Worm (Caenorhabditis elegans) whole organism, L2 larva: ENCODE measurements around the gene nhr-218.

Experiments used
- R02D3.7 ChIP-seq: fragments of 150-350 bp; optimal IDR thresholded peaks from 2 replicates; lab custom pipeline; 2014; ENCODE audit warnings: missing biosample characterization, missing genetic modification characterization
- ZK546.5 ChIP-seq: sonication (generic microtip); optimal IDR thresholded peaks from 2 replicates; lab custom pipeline; 2017; ENCODE audit warnings: missing biosample characterization, missing genetic modification characterization
- alr-1 ChIP-seq: fragments of 150-350 bp; optimal IDR thresholded peaks from 2 replicates; lab custom pipeline; 2014; ENCODE audit warnings: missing biosample characterization, missing genetic modification characterization
- ama-1 ChIP-seq: fragments of 150-350 bp; optimal IDR thresholded peaks from 2 replicates; lab custom pipeline; 2018; ENCODE audit warnings: inconsistent platforms
- nhr-11 ChIP-seq: fragments of 150-350 bp; optimal IDR thresholded peaks from 2 replicates; lab custom pipeline; 2014; ENCODE audit warnings: missing biosample characterization, missing genetic modification characterization
- nhr-129 ChIP-seq: fragments of 150-350 bp; optimal IDR thresholded peaks from 2 replicates; lab custom pipeline; 2014; ENCODE audit warnings: missing biosample characterization, missing genetic modification characterization
- snpc-4 ChIP-seq: fragments of 150-350 bp; optimal IDR thresholded peaks from 2 replicates; lab custom pipeline; 2014; ENCODE audit warnings: missing biosample characterization, missing genetic modification characterization
- ztf-11 ChIP-seq: sonication (generic microtip); optimal IDR thresholded peaks from 2 replicates; lab custom pipeline; 2017; ENCODE audit warnings: missing biosample characterization, missing genetic modification characterization

- no peak for TF ChIP-seq R02D3.7 (tag; lab: Kevin White, UChicago)
- TF ChIP-seq ama-1 (lab: Kevin White, UChicago), result no peak
- no peak for TF ChIP-seq ztf-11 (tag; lab: Kevin White, UChicago)
- TF ChIP-seq snpc-4 (tag; lab: Kevin White, UChicago), result no peak
- TF ChIP-seq alr-1 (tag; lab: Kevin White, UChicago), result no peak
- TF ChIP-seq ZK546.5 (tag; lab: Kevin White, UChicago), result no peak
- no peak for TF ChIP-seq nhr-11 (tag; lab: Kevin White, UChicago)
- no peak for TF ChIP-seq nhr-129 (tag; lab: Kevin White, UChicago)
These were observed 38.8 kb downstream of the nhr-218 start, which contains the start of gene srbc-83 for ce11 chrV:16297070-16297469.
